Fruit fly (Drosophila melanogaster): ENCODE measurements around the gene Gr66a.

The Gr66a gene

DNA sequence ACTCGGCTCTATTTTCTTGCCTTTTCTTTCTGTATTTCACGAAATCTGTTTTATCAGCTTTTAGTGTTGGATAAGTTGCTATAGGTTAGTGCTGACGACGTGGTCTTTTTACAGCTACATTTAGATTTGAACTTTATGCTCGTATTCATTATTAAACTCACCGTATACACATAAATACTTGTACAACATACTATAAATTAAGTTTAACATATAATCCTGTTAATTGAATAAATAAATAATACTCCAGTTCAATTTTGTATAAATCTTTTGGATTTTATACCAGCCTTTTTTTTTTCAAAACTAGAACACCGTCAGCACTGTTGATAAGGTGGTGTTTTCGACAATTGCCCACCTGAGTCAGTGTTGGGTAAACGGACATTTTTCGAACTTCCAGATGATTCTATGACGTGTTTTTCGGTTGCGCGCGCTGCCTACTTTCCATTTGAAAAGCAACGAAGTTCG is 2.1 kb upstream of the Gr66a start, which contains the start of gene BI-1 (continued):
- TF ChIP-seq GATAe (GFP tag; conservative IDR thresholded peaks at IDR 0.05) (peak; percentile 43; the same call in 1 of the 2 replicates), Spps (tag; optimal IDR thresholded peaks at IDR 0.05) (no peak), CG18011 (GFP tag; optimal IDR thresholded peaks at IDR 0.05) (peak; percentile 49), Gug (GFP tag; IDR thresholded peaks at IDR 0.05) (no peak), Dbx (GFP tag; IDR thresholded peaks at IDR 0.05) (peak; percentile 74; the same call in 2 of the 3 replicates), Bdp1 (GFP tag; optimal IDR thresholded peaks at IDR 0.05) (peak; percentile 32), CG4617 (GFP tag; optimal IDR thresholded peaks at IDR 0.05; ENCODE audit: borderline replicate concordance) (peak; percentile 63), CG17802 (tag; optimal IDR thresholded peaks at IDR 0.05) (no peak), CG3281 (GFP tag; optimal IDR thresholded peaks at IDR 0.05) (peak; percentile 82), CG16779 (GFP tag; IDR thresholded peaks at IDR 0.05) (no peak), Camta (GFP tag; optimal IDR thresholded peaks at IDR 0.05) (peak; percentile 34), unc-4 (GFP tag; IDR thresholded peaks at IDR 0.05; ENCODE audit: partially characterized antibody) (no peak), ranshi (GFP tag; IDR thresholded peaks at IDR 0.05) (no peak), ssp (GFP tag; IDR thresholded peaks at IDR 0.05) (no peak), p53 (GFP tag; optimal IDR thresholded peaks at IDR 0.05) (no peak), eyg (GFP tag; optimal IDR thresholded peaks at IDR 0.05) (no peak), Hr78 (GFP tag; optimal IDR thresholded peaks at IDR 0.05) (no peak), CG32767 (GFP tag; IDR thresholded peaks at IDR 0.05) (no peak), YL-1 (GFP tag; optimal IDR thresholded peaks at IDR 0.05) (peak; percentile 88), CG18262 (tag; optimal IDR thresholded peaks at IDR 0.05) (peak; percentile 64), grau (tag; optimal IDR thresholded peaks at IDR 0.05) (peak; percentile 79), Hmx (GFP tag; optimal IDR thresholded peaks at IDR 0.05) (peak; percentile 30), CG32772 (GFP tag; IDR thresholded peaks at IDR 0.05) (peak; percentile 24; the same call in 1 of the 2 replicates), CG30020 (tag; optimal IDR thresholded peaks at IDR 0.05) (peak; percentile 63), Ptx1 (GFP tag; IDR thresholded peaks at IDR 0.05) (peak; percentile 33), phol (tag; optimal IDR thresholded peaks at IDR 0.05) (peak; percentile 81), CG13296 (GFP tag; optimal IDR thresholded peaks at IDR 0.05) (no peak), CG6654 (GFP tag; optimal IDR thresholded peaks at IDR 0.05) (no peak), Ets65A (GFP tag) (peak; percentile 94), CG10543 (GFP tag; optimal IDR thresholded peaks at IDR 0.05) (peak; percentile 78), CG13775 (GFP tag; optimal IDR thresholded peaks at IDR 0.05) (peak; percentile 61), CG9215 (GFP tag; IDR thresholded peaks at IDR 0.05) (no peak; the same call in 1 of the 2 replicates), CG6791 (GFP tag; IDR thresholded peaks at IDR 0.05; ENCODE audit: partially characterized antibody) (no peak), CG4730 (GFP tag; IDR thresholded peaks at IDR 0.05) (no peak), gt (GFP tag; IDR thresholded peaks at IDR 0.05) (no peak), PHDP (tag; optimal IDR thresholded peaks at IDR 0.05) (peak; percentile 57), CG33557 (GFP tag; optimal IDR thresholded peaks at IDR 0.05) (peak; percentile 58), cato (GFP tag; optimal IDR thresholded peaks at IDR 0.05; ENCODE audit: borderline replicate concordance) (peak; percentile 19), Asciz (GFP tag; optimal IDR thresholded peaks at IDR 0.05) (no peak), CG17385 (GFP tag; optimal IDR thresholded peaks at IDR 0.05) (peak; percentile 56), mam (GFP tag; optimal IDR thresholded peaks at IDR 0.05) (peak; percentile 58), CG6254 (GFP tag; optimal IDR thresholded peaks at IDR 0.05) (peak; percentile 3), CG8944 (GFP tag; optimal IDR thresholded peaks at IDR 0.05) (no peak), sr (GFP tag; IDR thresholded peaks at IDR 0.05) (no peak), Fer2 (tag; optimal IDR thresholded peaks at IDR 0.05) (peak; percentile 60), CG2116 (GFP tag; optimal IDR thresholded peaks at IDR 0.05) (peak; percentile 22), NFAT (GFP tag; IDR thresholded peaks at IDR 0.05) (no peak), vnd (GFP tag; IDR thresholded peaks at IDR 0.05; ENCODE audit: partially characterized antibody) (no peak), Gsc (GFP tag; IDR thresholded peaks at IDR 0.05) (no peak), CG30403 (GFP tag; optimal IDR thresholded peaks at IDR 0.05) (peak; percentile 88), exex (tag; optimal IDR thresholded peaks at IDR 0.05) (peak; percentile 54)
